Worm (Caenorhabditis elegans) whole organism, L4/young adult: ENCODE data around the gene srw-60.

ENCODE experiments used
- W03F9.2 ChIP-seq: fragments of 150-350 bp; optimal IDR thresholded peaks from 2 replicates; lab custom pipeline; 2014; ENCODE audit warnings: missing biosample characterization, missing genetic modification characterization
- dao-5 ChIP-seq: sonication (generic microtip); optimal IDR thresholded peaks from 2 replicates; lab custom pipeline; 2016; ENCODE audit warnings: missing genotype, missing genetic modification characterization, moderate library complexity, missing compliant biosample characterization
- him-1 ChIP-seq: sonication (generic microtip); optimal IDR thresholded peaks from 2 replicates; lab custom pipeline; 2016; ENCODE audit warnings: missing genotype, missing genetic modification reagents, missing genetic modification characterization, missing compliant biosample characterization

The srw-60 gene

DNA sequence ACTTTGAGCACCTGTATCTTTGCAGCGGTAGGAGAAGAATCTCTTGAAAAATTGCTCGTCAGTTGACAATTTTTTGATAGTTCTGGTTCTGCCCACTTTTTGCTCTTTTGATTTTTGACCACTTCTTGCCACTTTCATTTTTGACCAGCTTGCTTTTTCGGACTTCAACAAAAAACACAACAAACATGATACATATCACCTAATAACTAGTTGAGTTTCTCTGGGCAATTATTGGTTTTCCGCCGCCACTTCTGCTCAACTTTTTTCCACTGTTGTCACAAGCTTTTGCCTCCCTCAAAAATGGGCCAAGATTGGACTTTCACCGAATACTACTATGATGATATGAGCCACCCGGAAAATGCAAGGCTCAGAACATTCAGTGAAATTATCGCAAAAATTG, at the start of gene srw-60:
Gene srw-60, plus strand, starts transcription at position 301 of the 400 bp plus-strand sequence.
- TF ChIP-seq dao-5 (tag; lab: Kevin White, UChicago) (no peak), W03F9.2 (tag; lab: Kevin White, UChicago) (no peak), him-1 (tag; lab: Kevin White, UChicago) (no peak)

DNA sequence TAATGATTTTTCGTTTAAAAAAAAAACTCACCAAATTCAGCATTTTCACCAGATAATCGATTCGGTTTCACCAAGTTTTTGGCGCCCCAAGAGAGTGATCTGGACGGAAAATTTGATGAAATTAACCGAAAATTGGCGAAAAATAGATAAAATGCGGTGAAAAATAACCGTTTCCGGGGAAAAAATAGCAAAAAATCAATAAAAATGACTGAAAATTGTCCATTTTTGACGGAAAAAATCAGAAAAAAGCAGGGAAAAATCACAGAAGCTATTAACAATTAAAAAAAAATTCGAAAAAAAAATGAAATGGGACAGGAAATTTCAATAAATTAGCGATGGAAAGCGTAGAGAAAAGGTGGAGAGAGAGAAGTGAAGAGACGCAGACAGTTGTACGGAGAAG, 44.9 kb upstream of the srw-60 start, which contains the start of gene ubc-15:
Gene ubc-15, minus strand, starts transcription at position 101 of the 400 bp plus-strand sequence.
- TF ChIP-seq dao-5 (tag; lab: Kevin White, UChicago), result no peak
- TF ChIP-seq him-1 (tag; lab: Kevin White, UChicago), result no peak
- no peak for TF ChIP-seq W03F9.2 (tag; lab: Kevin White, UChicago)

DNA sequence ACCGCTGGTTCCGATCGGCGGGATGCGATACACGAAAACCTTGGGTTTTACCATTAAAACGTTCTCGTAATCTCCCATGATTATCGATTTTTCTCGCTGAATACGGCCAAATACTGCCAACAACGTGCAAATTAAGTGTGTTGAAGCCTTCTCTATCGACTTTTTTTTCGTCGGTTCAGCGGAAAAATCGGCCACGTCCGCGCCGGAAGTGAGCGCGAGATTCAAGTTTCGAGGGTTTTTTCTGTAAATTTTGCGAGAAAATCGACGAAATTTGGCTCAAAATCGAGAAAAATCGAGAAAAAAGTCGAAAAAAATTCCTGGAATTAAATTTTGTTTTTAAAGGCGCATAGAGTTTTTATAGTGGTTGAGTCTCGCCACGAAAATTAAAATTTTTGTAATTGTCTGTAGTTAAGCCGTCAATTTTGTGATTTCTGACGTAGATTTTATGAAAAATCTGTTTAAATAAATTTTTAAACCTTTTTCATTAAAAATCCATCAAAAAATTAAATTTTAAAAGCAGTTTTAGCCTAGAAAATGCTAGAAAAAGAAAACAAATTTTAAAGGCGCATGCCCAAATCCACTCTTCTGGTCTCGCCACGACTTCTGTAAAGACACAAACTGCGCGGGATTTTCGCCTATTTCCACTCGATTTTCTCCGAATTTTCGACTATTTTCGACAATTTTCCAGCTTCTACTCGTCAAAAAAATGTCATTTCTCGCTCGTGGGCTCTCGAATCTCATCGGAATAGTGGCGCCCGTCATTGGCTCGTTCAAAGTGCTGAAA, 39.1 kb upstream of the srw-60 start, which contains the start of the genes ncap-1 and Y110A2AR.1:
Gene ncap-1, minus strand, starts transcription at position 241 of the 784 bp plus-strand sequence.
Gene Y110A2AR.1, plus strand, starts transcription at position 637 of the 784 bp plus-strand sequence.
- TF ChIP-seq him-1 (tag; lab: Kevin White, UChicago) (no peak), dao-5 (tag; lab: Kevin White, UChicago) (no peak), W03F9.2 (tag; lab: Kevin White, UChicago) (peak; percentile 36)

DNA sequence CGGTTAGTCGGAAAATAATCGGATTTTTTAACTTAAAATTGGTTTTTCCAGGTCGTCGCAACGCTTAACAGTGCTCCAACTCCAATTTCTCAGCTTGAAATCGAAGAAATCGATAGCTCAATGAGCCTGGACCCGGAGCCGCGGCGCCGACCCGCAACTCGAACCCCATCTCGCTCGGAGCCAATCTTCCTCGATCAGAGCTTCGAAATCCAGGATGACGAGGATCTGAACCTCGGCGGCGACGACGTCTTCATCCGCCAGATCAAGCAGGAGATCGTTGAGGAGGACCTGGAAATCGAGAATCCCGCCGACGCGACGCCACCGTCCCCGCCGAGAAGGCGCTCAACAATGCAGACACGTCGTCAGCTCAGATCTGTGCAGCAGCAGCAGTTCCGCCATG, 38.2 kb upstream of the srw-60 start:
- no peak for TF ChIP-seq W03F9.2 (tag; lab: Kevin White, UChicago)
- no peak for TF ChIP-seq him-1 (tag; lab: Kevin White, UChicago)
- no peak for TF ChIP-seq dao-5 (tag; lab: Kevin White, UChicago)

DNA sequence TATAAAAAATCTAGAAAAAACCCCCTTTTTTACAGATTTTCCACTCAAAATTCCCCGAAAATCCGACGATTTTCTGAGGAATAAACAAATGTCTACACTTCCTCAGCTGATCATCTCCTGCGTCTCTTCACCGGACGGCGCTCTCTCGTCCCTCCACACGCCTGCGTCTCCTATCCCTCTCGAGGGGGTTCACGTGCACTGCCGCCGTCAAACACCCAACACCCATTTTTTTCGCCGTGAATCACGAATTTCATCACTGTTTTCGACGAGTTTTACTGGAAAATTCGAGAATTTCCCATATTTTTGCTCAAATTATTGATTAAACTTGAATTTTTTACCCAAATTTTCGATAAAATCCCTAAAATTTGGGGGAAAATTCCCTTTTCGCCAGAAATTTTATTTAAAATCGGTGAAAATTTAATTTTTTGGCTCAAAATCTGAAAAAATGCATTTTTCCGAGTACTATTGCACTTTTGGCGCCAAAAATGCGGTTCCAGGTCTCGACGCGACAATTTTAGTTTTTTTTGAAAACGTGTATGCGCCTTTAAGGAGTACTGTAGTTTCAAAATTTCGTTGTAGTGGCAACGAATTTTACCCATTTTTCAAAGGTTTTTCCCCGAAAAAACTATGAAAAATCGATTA, 37.5 kb upstream of the srw-60 start:
- TF ChIP-seq him-1 (tag; lab: Kevin White, UChicago) (no peak), W03F9.2 (tag; lab: Kevin White, UChicago) (peak; percentile 4)

DNA sequence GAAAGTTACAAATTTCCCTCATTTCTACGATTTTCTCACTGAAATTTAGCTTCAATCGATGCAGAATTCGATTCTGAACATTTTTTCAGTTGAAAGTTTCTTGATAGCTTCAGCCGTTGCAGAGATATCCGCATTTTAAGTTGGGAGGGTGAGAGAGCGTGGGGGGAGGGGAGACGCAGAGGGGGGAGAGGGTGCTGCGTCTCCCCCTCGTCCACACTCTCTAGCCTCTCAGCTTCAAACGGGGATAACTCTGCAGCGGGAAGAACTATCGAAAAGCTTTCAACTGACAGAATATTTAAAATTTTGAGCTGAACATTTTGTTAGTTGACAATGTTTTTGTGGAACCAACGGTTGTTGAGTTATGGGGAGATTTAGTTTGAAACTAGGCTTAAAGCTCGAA, 36.5 kb upstream of the srw-60 start:
- TF ChIP-seq dao-5 (tag; lab: Kevin White, UChicago) (no peak), him-1 (tag; lab: Kevin White, UChicago) (no peak), W03F9.2 (tag; lab: Kevin White, UChicago) (no peak)

DNA sequence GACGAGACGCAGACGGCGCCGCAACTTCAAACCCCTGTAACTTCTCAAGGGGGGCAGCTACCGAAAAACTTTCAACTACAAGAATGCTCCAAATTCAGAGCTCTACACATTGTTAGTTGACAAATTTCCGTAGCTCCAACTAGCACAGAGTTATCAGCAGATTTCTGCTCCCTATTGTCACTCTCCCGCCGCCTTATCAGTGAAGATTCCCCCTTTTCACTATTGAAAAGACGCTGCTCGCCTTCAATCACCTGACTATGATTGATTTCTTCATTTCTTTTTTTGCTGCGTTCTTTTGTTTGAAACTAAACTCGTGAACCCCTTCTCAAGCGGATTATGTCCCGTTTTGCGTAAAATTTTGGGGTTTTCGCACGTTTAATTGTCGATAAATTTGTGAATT, 36.0 kb upstream of the srw-60 start:
- TF ChIP-seq dao-5 (tag; lab: Kevin White, UChicago) (no peak), him-1 (tag; lab: Kevin White, UChicago) (no peak), W03F9.2 (tag; lab: Kevin White, UChicago) (no peak)

DNA sequence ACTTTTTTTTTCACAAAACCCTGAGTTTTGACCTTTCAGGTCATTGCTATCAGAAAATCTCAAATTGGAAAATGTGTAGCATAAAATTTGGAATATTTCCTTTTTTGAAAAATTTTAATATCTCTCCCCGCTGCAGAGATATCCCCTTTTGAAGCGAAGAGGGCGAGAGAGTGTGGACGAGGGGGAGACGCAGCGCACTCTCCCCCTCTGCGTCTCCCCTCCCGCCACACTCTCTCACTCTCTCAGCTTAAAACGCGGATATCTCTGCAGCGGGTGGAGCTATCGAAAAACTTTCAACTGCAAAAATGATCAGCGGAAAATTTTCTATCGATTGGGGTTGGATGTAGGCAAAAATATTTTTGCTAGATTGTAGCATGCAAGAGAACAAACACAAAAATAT, 35.6 kb upstream of the srw-60 start:
- TF ChIP-seq him-1 (tag; lab: Kevin White, UChicago), result no peak
- TF ChIP-seq dao-5 (tag; lab: Kevin White, UChicago), result no peak
- no peak for TF ChIP-seq W03F9.2 (tag; lab: Kevin White, UChicago)

DNA sequence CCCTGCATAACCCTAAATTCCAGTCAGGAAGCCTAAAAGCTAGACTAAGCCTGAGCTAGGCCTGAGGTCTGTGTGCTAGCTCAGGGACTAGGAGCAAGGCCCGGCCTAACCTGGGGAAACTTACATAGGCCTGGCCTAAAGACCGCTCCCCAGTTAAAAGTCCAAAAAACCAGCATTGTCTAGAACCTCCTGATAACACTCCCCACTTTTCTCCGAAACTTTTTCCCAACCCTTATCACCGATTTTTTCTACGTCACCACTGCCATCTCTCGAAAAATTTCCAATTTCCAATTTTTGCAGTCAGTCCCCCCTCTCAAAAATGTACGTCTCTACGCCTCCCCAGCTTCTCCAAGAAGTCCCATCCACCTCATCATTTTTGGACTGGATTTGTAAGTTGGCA, 34.8 kb upstream of the srw-60 start, which contains the start of gene ZK355.2:
Gene ZK355.2, plus strand, starts transcription at position 301 of the 400 bp plus-strand sequence.
- TF ChIP-seq W03F9.2 (tag; lab: Kevin White, UChicago) (no peak), him-1 (tag; lab: Kevin White, UChicago) (no peak), dao-5 (tag; lab: Kevin White, UChicago) (no peak)

DNA sequence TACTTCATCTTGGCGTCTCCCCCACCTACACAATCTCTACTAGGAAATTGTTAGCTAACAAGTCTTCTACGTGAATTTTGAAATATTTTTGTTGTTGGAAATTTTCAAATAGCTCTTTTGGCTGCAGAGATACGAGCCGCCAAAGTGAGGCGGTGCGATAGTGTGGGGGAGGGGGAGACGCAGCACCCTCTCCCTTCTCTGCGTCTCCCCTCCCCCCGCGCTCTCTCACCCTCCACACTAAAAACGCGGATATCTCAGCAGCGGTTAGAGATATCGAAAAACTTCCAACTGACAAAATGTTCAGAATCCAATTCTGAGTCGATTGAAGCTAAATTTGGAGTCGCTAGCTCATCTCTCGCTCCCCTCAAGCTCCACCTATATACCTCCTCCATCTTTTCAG, 33.4 kb upstream of the srw-60 start:
- no peak for TF ChIP-seq W03F9.2 (tag; lab: Kevin White, UChicago)
- TF ChIP-seq him-1 (tag; lab: Kevin White, UChicago), result no peak

DNA sequence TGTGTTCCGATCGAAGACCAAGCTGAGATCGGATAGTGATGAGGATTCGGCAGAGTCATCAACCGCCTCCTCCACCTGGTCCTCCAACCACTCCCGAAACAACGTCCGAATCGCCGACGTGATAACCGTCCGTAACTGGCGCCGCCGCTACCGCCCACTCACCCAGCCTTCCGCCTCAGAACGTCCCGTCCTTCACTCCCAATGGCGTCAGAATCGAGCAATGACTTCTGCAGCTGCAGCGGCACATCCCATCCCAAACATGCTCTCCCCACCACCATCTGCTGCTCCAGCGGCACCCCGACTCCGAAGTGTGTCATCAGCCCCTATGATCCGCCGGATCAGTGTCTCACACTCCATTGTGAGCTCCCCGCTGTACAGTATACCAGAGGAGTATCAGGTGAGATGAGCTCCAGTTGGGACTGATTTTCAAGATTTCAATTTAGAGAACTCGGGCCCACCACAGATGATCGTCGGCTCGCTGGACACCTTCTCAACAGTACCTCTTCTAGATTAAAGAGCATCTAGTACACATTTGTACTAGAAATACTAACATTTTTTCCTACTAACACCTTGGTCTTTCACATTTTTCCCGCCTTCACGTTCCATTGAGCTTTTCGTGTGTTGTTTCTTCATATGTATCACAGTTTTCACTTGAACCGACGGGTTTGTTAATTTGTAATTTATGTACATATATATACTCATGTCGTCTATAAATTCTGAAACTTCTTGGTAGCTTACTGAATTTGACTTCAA, 32.4 kb upstream of the srw-60 start:
- TF ChIP-seq dao-5 (tag; lab: Kevin White, UChicago) (no peak), him-1 (tag; lab: Kevin White, UChicago) (no peak)

DNA sequence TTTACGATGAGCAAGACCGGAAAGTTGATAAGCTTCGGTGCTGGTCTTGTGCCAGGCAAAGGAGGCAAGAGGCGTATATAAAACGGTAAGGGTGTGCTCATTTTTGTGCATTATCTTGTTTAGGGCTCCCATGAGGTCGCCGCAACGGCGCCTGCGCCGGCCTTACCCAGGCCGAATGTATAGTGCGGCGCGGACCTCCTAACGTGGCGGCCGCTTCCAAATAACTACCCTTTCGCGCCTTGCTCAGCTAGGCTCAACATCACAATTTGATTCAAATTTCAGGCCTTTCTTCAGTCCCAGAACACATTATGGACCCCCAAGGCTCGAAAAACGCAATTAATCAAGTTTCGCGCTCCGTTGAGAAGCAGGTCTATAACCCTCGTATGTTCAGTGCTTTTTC, 30.9 kb upstream of the srw-60 start, which contains the start of the genes ZK355.3 and ZK355.8:
Gene ZK355.3, minus strand, starts transcription at position 101 of the 400 bp plus-strand sequence.
Gene ZK355.8, plus strand, starts transcription at position 272 of the 400 bp plus-strand sequence.
- TF ChIP-seq him-1 (tag; lab: Kevin White, UChicago) (no peak), dao-5 (tag; lab: Kevin White, UChicago) (no peak), W03F9.2 (tag; lab: Kevin White, UChicago) (no peak)

DNA sequence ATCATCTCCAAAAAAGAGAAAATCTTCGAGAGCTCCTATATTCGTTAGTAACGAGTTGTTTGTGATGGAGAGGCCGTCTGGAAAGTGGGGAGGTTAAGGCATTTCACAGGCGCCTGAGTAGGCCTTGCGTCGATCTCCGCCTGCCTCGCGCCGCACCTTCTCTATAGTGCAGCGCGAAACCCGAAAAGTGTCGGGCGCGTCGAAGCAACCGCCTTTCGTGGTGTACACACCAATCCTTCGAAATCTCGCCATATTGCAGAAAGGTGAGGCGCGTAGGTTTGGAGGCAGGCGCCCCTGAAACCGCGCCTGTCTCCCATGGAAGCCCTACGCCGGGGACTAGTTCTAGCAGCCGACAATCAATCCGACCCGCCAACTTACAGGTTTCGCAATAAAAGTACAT, 28.6 kb upstream of the srw-60 start:
- TF ChIP-seq him-1 (tag; lab: Kevin White, UChicago) (no peak), dao-5 (tag; lab: Kevin White, UChicago) (no peak), W03F9.2 (tag; lab: Kevin White, UChicago) (no peak)
